Fruit fly (Drosophila melanogaster): ENCODE data around the gene CG18547.

The CG18547 gene

dm6 chr3R:11992934-11993670 is 12.9 kb upstream of the CG18547 start, which contains the start of gene mfas (continued):
- TF ChIP-seq Sox100B (GFP tag; optimal IDR thresholded peaks at IDR 0.05): peak; percentile 18
- peak; percentile 19 for TF ChIP-seq Side (GFP tag; optimal IDR thresholded peaks at IDR 0.05)
- TF ChIP-seq CG6683 (GFP tag; optimal IDR thresholded peaks at IDR 0.05): no peak
- no peak for TF ChIP-seq kah (GFP tag; optimal IDR thresholded peaks at IDR 0.05)
- TF ChIP-seq tgo (GFP tag; IDR thresholded peaks at IDR 0.05): no peak
- no peak for TF ChIP-seq Eip74EF (GFP tag; optimal IDR thresholded peaks at IDR 0.05)
- TF ChIP-seq hb (GFP tag; IDR thresholded peaks at IDR 0.05; ENCODE audit: partially characterized antibody): no peak
- no peak for TF ChIP-seq CG9727 (GFP tag; optimal IDR thresholded peaks at IDR 0.05)
- TF ChIP-seq D19A (tag; optimal IDR thresholded peaks at IDR 0.05): no peak
- TF ChIP-seq Dfd (GFP tag; optimal IDR thresholded peaks at IDR 0.05): no peak
- no peak for TF ChIP-seq CG12942 (GFP tag; optimal IDR thresholded peaks at IDR 0.05)
- peak; percentile 19; the same call in 1 of the 2 replicates for TF ChIP-seq onecut (GFP tag; IDR thresholded peaks at IDR 0.05)
- TF ChIP-seq CG10979 (tag; optimal IDR thresholded peaks at IDR 0.05): no peak
- no peak for TF ChIP-seq nmo (GFP tag; optimal IDR thresholded peaks at IDR 0.05)
- TF ChIP-seq HLH3B (GFP tag; IDR thresholded peaks at IDR 0.05): no peak; the same call in 1 of the 2 replicates
- TF ChIP-seq ssp (GFP tag; IDR thresholded peaks at IDR 0.05): no peak
- TF ChIP-seq CG15269 (tag; optimal IDR thresholded peaks at IDR 0.05): no peak
- no peak for TF ChIP-seq Hey (tag; optimal IDR thresholded peaks at IDR 0.05)
- no peak for TF ChIP-seq ind (GFP tag; optimal IDR thresholded peaks at IDR 0.05)
- no peak for TF ChIP-seq CG31224 (GFP tag; IDR thresholded peaks at IDR 0.05)
- no peak for TF ChIP-seq CG4820 (GFP tag; optimal IDR thresholded peaks at IDR 0.05)
- TF ChIP-seq CG5180 (GFP tag; optimal IDR thresholded peaks at IDR 0.05): no peak
- no peak for TF ChIP-seq CG11695 (GFP tag; IDR thresholded peaks at IDR 0.05)
- 0 out of 2 replicates have a peak, but pooled peaks have one; percentile 31 for TF ChIP-seq Awh (GFP tag; IDR thresholded peaks at IDR 0.05)
- no peak for TF ChIP-seq al (GFP tag; IDR thresholded peaks at IDR 0.05)
- no peak for TF ChIP-seq CG10147 (GFP tag; optimal IDR thresholded peaks at IDR 0.05)
- peak; percentile 14 for TF ChIP-seq Sox102F (GFP tag; optimal IDR thresholded peaks at IDR 0.05)
- no peak for TF ChIP-seq Spps (tag; optimal IDR thresholded peaks at IDR 0.05)
- TF ChIP-seq Trl (optimal IDR thresholded peaks at IDR 0.05): peak; percentile 39 to 44
- TF ChIP-seq Trl (GFP tag; optimal IDR thresholded peaks at IDR 0.05): no peak
- no peak for TF ChIP-seq her (GFP tag; optimal IDR thresholded peaks at IDR 0.05)
- TF ChIP-seq Taf1 (GFP tag; IDR thresholded peaks at IDR 0.05): no peak
- TF ChIP-seq lmd (GFP tag; IDR thresholded peaks at IDR 0.05): no peak
- no peak for TF ChIP-seq z (GFP tag; IDR thresholded peaks at IDR 0.05)
- TF ChIP-seq CG11696 (GFP tag; IDR thresholded peaks at IDR 0.05): no peak
- no peak for TF ChIP-seq BEAF-32 (GFP tag; optimal IDR thresholded peaks at IDR 0.05)
- TF ChIP-seq Sin3A (optimal IDR thresholded peaks at IDR 0.05): no peak
- no peak for TF ChIP-seq slou (GFP tag; optimal IDR thresholded peaks at IDR 0.05)
- no peak for TF ChIP-seq CG13424 (tag; optimal IDR thresholded peaks at IDR 0.05)
- no peak for TF ChIP-seq CG9932 (GFP tag; IDR thresholded peaks at IDR 0.05)
- TF ChIP-seq CG14710 (tag; optimal IDR thresholded peaks at IDR 0.05): no peak
- TF ChIP-seq CG15073 (GFP tag; optimal IDR thresholded peaks at IDR 0.05): no peak
- no peak for TF ChIP-seq row (GFP tag; IDR thresholded peaks at IDR 0.05)
- no peak for TF ChIP-seq CG16779 (GFP tag; IDR thresholded peaks at IDR 0.05)
- TF ChIP-seq fd3F (GFP tag; optimal IDR thresholded peaks at IDR 0.05): no peak
- TF ChIP-seq odd (GFP tag; optimal IDR thresholded peaks at IDR 0.05): no peak
- no peak for TF ChIP-seq ac (GFP tag; optimal IDR thresholded peaks at IDR 0.05)
- no peak for TF ChIP-seq CG10462 (GFP tag; optimal IDR thresholded peaks at IDR 0.05)
- no peak for TF ChIP-seq eve (GFP tag; optimal IDR thresholded peaks at IDR 0.05)
- no peak for TF ChIP-seq ERR (GFP tag; optimal IDR thresholded peaks at IDR 0.05)
- no peak for TF ChIP-seq repo (GFP tag; optimal IDR thresholded peaks at IDR 0.05)
